Worm (Caenorhabditis elegans): ENCODE data around the gene sra-29.

sra-29 gene

DNA sequence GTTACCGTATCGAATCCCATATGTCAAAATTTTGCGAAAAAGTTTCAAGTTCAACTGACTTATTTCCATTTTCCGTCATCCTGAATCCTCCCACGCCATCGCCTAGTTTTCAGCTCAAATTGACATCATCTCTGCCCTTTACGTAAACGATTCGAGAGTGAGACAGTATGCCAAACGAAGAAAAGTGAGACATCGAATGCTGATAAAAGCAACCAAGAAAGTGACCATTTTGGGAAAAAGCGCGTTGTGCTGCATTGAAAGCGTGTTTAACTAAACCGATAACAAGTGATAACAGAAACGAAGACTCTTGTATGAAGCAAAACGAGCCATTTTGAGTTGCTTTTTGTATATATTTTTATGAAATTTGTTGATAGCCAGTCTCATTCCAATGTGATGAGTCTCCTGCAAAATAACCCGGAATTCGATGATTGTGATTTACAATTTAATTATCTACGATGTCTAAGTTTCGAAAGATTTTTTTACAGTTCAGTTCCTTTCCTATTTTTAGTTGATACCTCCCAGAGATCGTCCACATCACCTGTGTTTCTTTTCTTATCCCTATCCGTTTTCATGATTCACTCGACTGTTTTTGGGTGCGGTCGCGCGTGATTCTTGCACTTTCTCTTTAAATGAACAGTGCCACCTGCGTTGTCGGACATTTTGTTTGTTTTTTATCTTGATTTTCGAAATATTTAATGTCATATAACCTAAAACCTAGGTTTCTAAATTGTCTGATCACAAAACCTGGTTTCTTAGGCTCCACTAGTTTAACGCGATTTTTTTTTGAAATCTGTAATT, 39.9 kb upstream of the sra-29 start:
- no peak for TF ChIP-seq C38D4.7 (GFP tag; optimal IDR thresholded peaks at IDR 0.05)
- no peak for TF ChIP-seq ceh-31 (tag; optimal IDR thresholded peaks at IDR 0.05)
- no peak for TF ChIP-seq nhr-232 (tag; optimal IDR thresholded peaks at IDR 0.05)
- TF ChIP-seq sox-2 (GFP tag; IDR thresholded peaks at IDR 0.05): no peak
- no peak for TF ChIP-seq dve-1 (tag; optimal IDR thresholded peaks at IDR 0.05)
- TF ChIP-seq ceh-2 (tag; optimal IDR thresholded peaks at IDR 0.05): no peak
- TF ChIP-seq Y22D7AL.16 (tag; optimal IDR thresholded peaks at IDR 0.05): no peak
- no peak for TF ChIP-seq ceh-24 (tag; optimal IDR thresholded peaks at IDR 0.05)
- no peak for TF ChIP-seq hlh-8 (tag; optimal IDR thresholded peaks at IDR 0.05)
- TF ChIP-seq zip-5 (tag; optimal IDR thresholded peaks at IDR 0.05): no peak
- TF ChIP-seq hlh-15 (tag; optimal IDR thresholded peaks at IDR 0.05): no peak
- no peak for TF ChIP-seq unc-55 (GFP tag; optimal IDR thresholded peaks at IDR 0.05)
- TF ChIP-seq pax-1 (tag; optimal IDR thresholded peaks at IDR 0.05): no peak
- no peak for TF ChIP-seq K09A11.1 (tag; optimal IDR thresholded peaks at IDR 0.05; ENCODE audit: insufficient read depth)
- TF ChIP-seq ceh-6 (GFP tag; optimal IDR thresholded peaks at IDR 0.05): no peak
- no peak for TF ChIP-seq ceh-34 (tag; optimal IDR thresholded peaks at IDR 0.05)
- no peak for TF ChIP-seq ceh-45 (GFP tag; IDR thresholded peaks at IDR 0.05)
- no peak for TF ChIP-seq ztf-16 (tag; optimal IDR thresholded peaks at IDR 0.05)
- TF ChIP-seq pha-2 (tag; optimal IDR thresholded peaks at IDR 0.05): no peak
- TF ChIP-seq mec-3 (tag; optimal IDR thresholded peaks at IDR 0.05; ENCODE audit: borderline replicate concordance): no peak

DNA sequence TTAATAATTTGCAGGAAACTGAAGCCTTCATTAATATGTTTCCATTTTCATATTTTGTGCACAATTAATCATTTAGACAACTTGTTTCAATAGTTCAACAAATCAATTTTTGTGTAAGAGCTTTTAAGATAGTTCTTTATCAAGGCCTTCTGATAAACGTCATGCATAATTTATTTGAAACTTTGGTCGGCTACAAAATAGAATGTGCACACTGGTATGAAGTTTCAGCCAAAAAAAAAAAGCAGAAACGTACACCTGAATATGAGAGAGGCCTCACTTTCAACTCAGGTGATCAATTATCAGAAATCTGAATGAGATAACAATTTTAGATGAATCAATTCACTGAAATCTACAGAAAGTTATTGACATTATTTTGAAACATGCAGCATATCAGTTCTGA, 39.0 kb upstream of the sra-29 start:
- no peak for TF ChIP-seq hlh-6 (tag; optimal IDR thresholded peaks at IDR 0.05)
- no peak for TF ChIP-seq unc-3 (GFP tag; conservative IDR thresholded peaks at IDR 0.05)
- no peak for TF ChIP-seq unc-3 (tag; optimal IDR thresholded peaks at IDR 0.05)
- no peak for TF ChIP-seq ceh-24 (tag; optimal IDR thresholded peaks at IDR 0.05)
- TF ChIP-seq ceh-2 (tag; optimal IDR thresholded peaks at IDR 0.05): no peak
- TF ChIP-seq C08G9.2 (tag; optimal IDR thresholded peaks at IDR 0.05): no peak
- TF ChIP-seq npax-4 (tag; optimal IDR thresholded peaks at IDR 0.05): no peak
- no peak for TF ChIP-seq ets-4 (tag; optimal IDR thresholded peaks at IDR 0.05)
- no peak for TF ChIP-seq C38D4.7 (GFP tag; optimal IDR thresholded peaks at IDR 0.05)

- TF ChIP-seq dve-1 (tag; optimal IDR thresholded peaks at IDR 0.05): no peak
- TF ChIP-seq ceh-30 (tag; optimal IDR thresholded peaks at IDR 0.05): no peak
- TF ChIP-seq K09A11.1 (tag; optimal IDR thresholded peaks at IDR 0.05; ENCODE audit: insufficient read depth): no peak
- TF ChIP-seq sdc-2 (tag; optimal IDR thresholded peaks at IDR 0.05): no peak
- no peak for TF ChIP-seq ceh-45 (GFP tag; IDR thresholded peaks at IDR 0.05)
- no peak for TF ChIP-seq ceh-18 (tag; optimal IDR thresholded peaks at IDR 0.05)
- TF ChIP-seq pat-9 (tag; optimal IDR thresholded peaks at IDR 0.05): no peak
- TF ChIP-seq fkh-10 (GFP tag; optimal IDR thresholded peaks at IDR 0.05): no peak
Observed at ce11 chrII:6612544-6612943, 37.0 kb upstream of the sra-29 start.

- TF ChIP-seq madf-2 (tag; optimal IDR thresholded peaks at IDR 0.05): no peak
- TF ChIP-seq sdc-2 (tag; optimal IDR thresholded peaks at IDR 0.05): no peak
- TF ChIP-seq K02D7.2 (tag; optimal IDR thresholded peaks at IDR 0.05): no peak
- TF ChIP-seq elt-2 (tag; optimal IDR thresholded peaks at IDR 0.05): no peak
- no peak for TF ChIP-seq hlh-30 (tag; optimal IDR thresholded peaks at IDR 0.05; ENCODE audit: insufficient read depth)
- no peak for TF ChIP-seq nhr-11 (tag; optimal IDR thresholded peaks at IDR 0.05)
- no peak for TF ChIP-seq ref-2 (tag; optimal IDR thresholded peaks at IDR 0.05)
Observed at ce11 chrII:6610262-6610661, 34.7 kb upstream of the sra-29 start.

Data from whole organism, late embryonic.